Worm (Caenorhabditis elegans) whole organism, early embryonic: ENCODE results near the gene K08E4.8.
A peak's percentile ranks its signal among the peaks of the same experiment; 100 is the strongest.

ENCODE experiments used
- B0310.2 ChIP-seq: sonication (generic microtip); optimal IDR thresholded peaks from 2 replicates; lab custom pipeline; 2016; ENCODE audit warnings: mild to moderate bottlenecking, missing genetic modification characterization, missing compliant biosample characterization
- F13C5.2 ChIP-seq: sonication (generic microtip); optimal IDR thresholded peaks from 2 replicates; lab custom pipeline; 2017; ENCODE audit warnings: mild to moderate bottlenecking, missing genetic modification characterization, inconsistent platforms, missing compliant biosample characterization
- aly-1 ChIP-seq: sonication (generic microtip); optimal IDR thresholded peaks from 2 replicates; lab custom pipeline; 2016; ENCODE audit warnings: missing genetic modification characterization, missing compliant biosample characterization
- ama-1 ChIP-seq: fragments of 150-350 bp; optimal IDR thresholded peaks from 2 replicates; lab custom pipeline; 2014
- ceh-13 ChIP-seq: fragments of 200-800 bp; sonication (Bioruptor generic); optimal IDR thresholded peaks from 2 replicates; lab custom pipeline; 2018; ENCODE audit warnings: mild to moderate bottlenecking, missing genetic modification characterization, missing compliant biosample characterization
- ceh-36 ChIP-seq: sonication (generic microtip); optimal IDR thresholded peaks from 2 replicates; lab custom pipeline; 2016; ENCODE audit warnings: missing genetic modification characterization, inconsistent platforms, missing compliant biosample characterization
- ets-7 ChIP-seq: sonication (generic microtip); optimal IDR thresholded peaks from 2 replicates; lab custom pipeline; 2016; ENCODE audit warnings: missing genotype, missing genetic modification characterization, missing compliant biosample characterization
- flt-1 ChIP-seq: fragments of 200-800 bp; sonication (Bioruptor generic); IDR thresholded peaks from 2 replicates; pipeline ENCODE4 v1.3.6; 2022; ENCODE audit warnings: missing genetic modification characterization, missing compliant biosample characterization
- hmbx-1 ChIP-seq: sonication (generic microtip); optimal IDR thresholded peaks from 2 replicates; lab custom pipeline; 2016; ENCODE audit warnings: mild to moderate bottlenecking, missing genetic modification characterization, missing compliant biosample characterization
- hmg-4 ChIP-seq: fragments of 200-800 bp; sonication (Bioruptor generic); optimal IDR thresholded peaks from 2 replicates; lab custom pipeline; 2018; ENCODE audit warnings: mild to moderate bottlenecking, missing genetic modification characterization, missing compliant biosample characterization
- hnd-1 ChIP-seq: sonication (generic microtip); optimal IDR thresholded peaks from 2 replicates; lab custom pipeline; 2016; ENCODE audit warnings: missing genetic modification characterization, missing compliant biosample characterization
- pes-1 ChIP-seq: fragments of 200-800 bp; sonication (Bioruptor generic); IDR thresholded peaks from 2 replicates; pipeline ENCODE4 v1.3.6; 2022; ENCODE audit warnings: missing genetic modification reagents, missing genetic modification characterization, missing compliant biosample characterization
- scrt-1 ChIP-seq: fragments of 200-800 bp; sonication (Bioruptor generic); IDR thresholded peaks from 2 replicates; pipeline ENCODE4 v1.3.6; 2022; ENCODE audit warnings: missing genetic modification characterization, missing compliant biosample characterization
- sea-1 ChIP-seq: fragments of 200-800 bp; sonication (Bioruptor generic); conservative IDR thresholded peaks from 2 replicates; pipeline ENCODE4 v1.3.6; 2022; ENCODE audit warnings: missing genetic modification characterization, missing compliant biosample characterization
- tbx-11 ChIP-seq: fragments of 200-800 bp; sonication (Bioruptor generic); IDR thresholded peaks from 2 replicates; pipeline ENCODE4 v1.3.6; 2022; ENCODE audit warnings: missing genetic modification characterization, missing compliant biosample characterization
- tbx-37 ChIP-seq: fragments of 200-800 bp; sonication (Bioruptor generic); conservative IDR thresholded peaks from 2 replicates; pipeline ENCODE4 v1.3.6; 2022; ENCODE audit warnings: missing genetic modification reagents, missing genetic modification characterization, missing compliant biosample characterization
- tra-4 ChIP-seq: sonication (generic microtip); optimal IDR thresholded peaks from 2 replicates; lab custom pipeline; 2017; ENCODE audit warnings: missing genetic modification characterization, missing compliant biosample characterization

K08E4.8 gene

DNA sequence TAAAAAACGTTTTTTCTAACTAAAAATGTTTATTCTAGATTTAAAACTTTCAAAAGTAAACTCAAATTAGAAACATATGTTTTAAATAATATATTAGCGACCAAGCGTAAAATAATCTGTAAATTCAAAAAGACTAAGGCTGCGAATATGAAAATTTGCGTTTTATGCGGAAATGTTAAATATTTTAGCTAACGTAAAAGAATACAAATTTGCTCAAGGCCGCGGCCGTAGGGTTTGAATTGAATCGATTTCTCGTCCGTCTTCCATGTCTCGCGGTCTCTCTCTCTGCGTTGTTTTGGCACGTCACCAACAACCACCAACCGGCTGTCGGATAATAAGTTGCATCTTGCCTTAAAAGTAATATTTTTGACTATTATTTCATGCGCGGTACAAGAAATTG is 32.7 kb upstream of the K08E4.8 start, which contains the start of gene F11A10.5:
F11A10.5 (plus strand) TSS at position 301 of the 400 bp plus-strand sequence.
- TF ChIP-seq aly-1 (tag; lab: Kevin White, UChicago) = no peak
- TF ChIP-seq ets-7 (tag; lab: Kevin White, UChicago) = no peak
- TF ChIP-seq B0310.2 (tag; lab: Kevin White, UChicago) = no peak
- no peak for TF ChIP-seq tbx-11 (GFP tag; lab: Robert Waterston, UW)
- no peak for TF ChIP-seq pes-1 (GFP tag; lab: Robert Waterston, UW)
- no peak for TF ChIP-seq scrt-1
- TF ChIP-seq ceh-13 (GFP tag; lab: Kevin White, UChicago) = no peak
- TF ChIP-seq ceh-36 (tag; lab: Kevin White, UChicago) = no peak
- no peak for TF ChIP-seq tbx-37
- TF ChIP-seq hmg-4 (GFP tag; lab: Kevin White, UChicago) = no peak
- no peak for TF ChIP-seq sea-1 (GFP tag; lab: Robert Waterston, UW)
- no peak for TF ChIP-seq hmbx-1 (tag; lab: Kevin White, UChicago)
- no peak for TF ChIP-seq ama-1 (lab: Kevin White, UChicago)

DNA sequence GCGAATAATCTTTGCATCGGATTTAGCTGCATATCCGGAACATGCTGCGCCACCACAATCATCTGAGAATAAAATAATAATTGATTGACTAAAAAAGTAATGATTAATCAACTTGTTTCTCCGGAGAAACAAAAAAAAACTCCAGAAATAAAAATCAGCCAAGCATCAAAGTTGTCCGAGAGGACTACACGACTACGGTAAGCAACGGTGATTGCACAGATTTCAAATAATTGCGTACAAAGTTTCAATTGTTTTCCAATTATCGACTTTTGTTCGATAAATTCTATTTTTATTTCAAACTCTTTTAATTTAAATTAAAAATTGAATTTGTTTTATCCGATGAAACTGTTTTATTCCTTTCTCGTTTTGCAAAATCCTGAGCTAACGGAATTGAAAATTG is 32.3 kb upstream of the K08E4.8 start, which contains the start of gene cpsf-4:
cpsf-4 (minus strand) TSS at position 62 of the 400 bp plus-strand sequence.
- TF ChIP-seq aly-1 (tag; lab: Kevin White, UChicago) = no peak
- TF ChIP-seq scrt-1 = no peak
- TF ChIP-seq hmbx-1 (tag; lab: Kevin White, UChicago) = no peak
- no peak for TF ChIP-seq flt-1
- TF ChIP-seq ets-7 (tag; lab: Kevin White, UChicago) = no peak
- no peak for TF ChIP-seq pes-1 (GFP tag; lab: Robert Waterston, UW)
- TF ChIP-seq sea-1 (GFP tag; lab: Robert Waterston, UW) = no peak
- no peak for TF ChIP-seq hnd-1 (tag; lab: Kevin White, UChicago)
- no peak for TF ChIP-seq ceh-13 (GFP tag; lab: Kevin White, UChicago)
- no peak for TF ChIP-seq F13C5.2
- no peak for TF ChIP-seq B0310.2 (tag; lab: Kevin White, UChicago)
- no peak for TF ChIP-seq tbx-37
- TF ChIP-seq ceh-36 (tag; lab: Kevin White, UChicago) = no peak
- no peak for TF ChIP-seq tra-4
- TF ChIP-seq tbx-11 (GFP tag; lab: Robert Waterston, UW) = no peak
- no peak for TF ChIP-seq hmg-4 (GFP tag; lab: Kevin White, UChicago)
- no peak for TF ChIP-seq ama-1 (lab: Kevin White, UChicago)

DNA sequence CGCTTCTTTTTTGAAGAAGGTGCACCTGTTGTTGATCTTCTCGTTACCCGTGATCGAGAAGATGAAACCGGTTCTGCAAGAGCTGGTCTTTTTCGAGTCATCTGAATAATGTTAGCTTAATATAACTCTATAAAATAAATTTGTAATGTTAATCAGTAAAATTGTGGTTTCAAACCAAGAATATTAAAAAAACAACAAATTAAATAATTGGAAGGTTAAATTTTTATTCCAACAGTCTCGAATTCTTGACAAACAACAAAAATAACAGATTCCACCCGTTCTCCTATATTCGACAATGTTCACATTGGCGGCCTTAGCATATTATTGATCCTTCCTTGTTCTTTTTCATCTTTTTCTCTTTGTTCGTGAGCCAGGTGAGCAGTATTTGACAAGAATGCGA is 31.0 kb upstream of the K08E4.8 start, which contains the start of gene mig-32:
mig-32 (minus strand) TSS at position 101 of the 400 bp plus-strand sequence.
- TF ChIP-seq B0310.2 (tag; lab: Kevin White, UChicago) (no peak), hmbx-1 (tag; lab: Kevin White, UChicago) (no peak), ceh-36 (tag; lab: Kevin White, UChicago) (no peak), tra-4 (no peak), hmg-4 (GFP tag; lab: Kevin White, UChicago) (no peak), F13C5.2 (no peak), pes-1 (GFP tag; lab: Robert Waterston, UW) (no peak), ets-7 (tag; lab: Kevin White, UChicago) (no peak), ceh-13 (GFP tag; lab: Kevin White, UChicago) (no peak), tbx-37 (no peak), aly-1 (tag; lab: Kevin White, UChicago) (no peak), scrt-1 (no peak), sea-1 (GFP tag; lab: Robert Waterston, UW) (no peak), tbx-11 (GFP tag; lab: Robert Waterston, UW) (no peak), flt-1 (no peak), hnd-1 (tag; lab: Kevin White, UChicago) (no peak), ama-1 (lab: Kevin White, UChicago) (no peak)

DNA sequence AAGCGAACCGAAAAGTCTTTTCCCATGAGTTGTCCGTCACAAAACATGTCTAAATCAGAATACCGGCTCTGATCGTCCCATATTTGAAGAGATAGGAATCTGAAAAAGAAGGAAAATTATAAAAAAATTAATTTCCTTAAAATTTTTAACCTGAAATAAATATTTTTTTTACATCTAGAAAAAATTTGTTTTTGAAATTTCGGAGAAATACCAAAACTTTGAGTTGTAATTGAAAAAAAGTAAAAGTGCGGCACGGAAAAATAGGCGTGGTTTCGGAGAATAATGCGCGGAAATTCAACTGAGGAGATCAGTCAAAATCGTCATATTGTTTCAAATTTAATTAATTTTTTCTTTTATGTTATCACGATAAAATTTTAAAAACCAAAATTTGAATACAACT is 28.4 kb upstream of the K08E4.8 start, which contains the start of gene F11A10.6:
F11A10.6 (minus strand) TSS at position 101 of the 400 bp plus-strand sequence.
- TF ChIP-seq scrt-1 (no peak), aly-1 (tag; lab: Kevin White, UChicago) (no peak), hmbx-1 (tag; lab: Kevin White, UChicago) (no peak), ama-1 (lab: Kevin White, UChicago) (no peak), tbx-11 (GFP tag; lab: Robert Waterston, UW) (no peak), ceh-13 (GFP tag; lab: Kevin White, UChicago) (no peak)

DNA sequence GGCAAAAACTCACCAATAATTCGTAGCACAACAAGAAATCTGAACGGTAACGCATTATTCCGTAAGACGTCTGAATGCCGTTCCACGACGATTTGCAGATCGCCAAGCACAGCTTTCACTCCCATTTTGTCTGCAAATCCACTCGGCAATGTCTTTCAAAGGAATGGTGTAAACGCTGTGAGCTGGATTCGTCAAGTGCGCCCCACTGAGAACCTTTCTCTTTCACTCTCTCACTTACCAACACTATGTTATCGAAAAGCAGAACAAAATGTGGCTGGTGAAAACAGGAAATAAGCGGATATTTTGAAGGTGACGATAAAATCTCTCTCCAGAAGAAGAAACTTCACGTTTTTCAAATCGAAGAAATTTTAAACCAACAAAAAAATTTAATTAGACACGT is 27.8 kb upstream of the K08E4.8 start:
- TF ChIP-seq tbx-37 = no peak
- TF ChIP-seq ama-1 (lab: Kevin White, UChicago) = peak; percentile 39
- TF ChIP-seq hmg-4 (GFP tag; lab: Kevin White, UChicago) = no peak
- no peak for TF ChIP-seq tbx-11 (GFP tag; lab: Robert Waterston, UW)
- no peak for TF ChIP-seq sea-1 (GFP tag; lab: Robert Waterston, UW)

DNA sequence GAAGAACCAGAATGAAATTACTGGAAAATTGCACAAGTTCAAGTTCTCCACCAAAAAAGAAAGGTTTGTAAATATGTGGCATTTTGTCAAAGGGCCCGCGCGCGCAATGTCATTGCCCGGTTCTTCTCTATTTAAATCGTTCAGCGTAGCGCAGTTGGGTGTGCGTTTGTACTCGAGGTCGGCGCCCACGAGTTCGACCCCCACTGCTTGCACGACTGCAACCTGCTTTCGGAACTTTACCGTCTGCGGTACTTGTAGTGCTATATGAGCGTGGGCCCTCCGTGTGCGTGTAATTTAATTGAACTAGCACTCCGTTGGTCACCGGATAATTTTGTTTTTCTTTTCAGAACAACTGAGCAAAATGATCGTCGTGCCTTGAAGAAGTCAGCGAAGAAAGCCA is 25.4 kb upstream of the K08E4.8 start:
- peak; percentile 66; the same call in 1 of the 2 replicates for TF ChIP-seq flt-1
- TF ChIP-seq B0310.2 (tag; lab: Kevin White, UChicago) = peak; percentile 61
- peak; percentile 29 for TF ChIP-seq hmbx-1 (tag; lab: Kevin White, UChicago)
- peak; percentile 76 for TF ChIP-seq sea-1 (GFP tag; lab: Robert Waterston, UW)
- peak; percentile 12 for TF ChIP-seq hnd-1 (tag; lab: Kevin White, UChicago)
- TF ChIP-seq pes-1 (GFP tag; lab: Robert Waterston, UW) = peak; percentile 86
- 0 out of 2 replicates have a peak, but pooled peaks have one; percentile 25 for TF ChIP-seq tbx-37
- TF ChIP-seq ets-7 (tag; lab: Kevin White, UChicago) = peak; percentile 6
- TF ChIP-seq hmg-4 (GFP tag; lab: Kevin White, UChicago) = peak; percentile 74
- TF ChIP-seq ceh-36 (tag; lab: Kevin White, UChicago) = peak; percentile 68
- peak; percentile 68 for TF ChIP-seq F13C5.2
- peak; percentile 67 for TF ChIP-seq tra-4
- peak; percentile 66 for TF ChIP-seq tbx-11 (GFP tag; lab: Robert Waterston, UW)
- TF ChIP-seq ama-1 (lab: Kevin White, UChicago) = no peak
- TF ChIP-seq scrt-1 = peak; percentile 84
- peak; percentile 85 for TF ChIP-seq aly-1 (tag; lab: Kevin White, UChicago)
- peak; percentile 55 for TF ChIP-seq ceh-13 (GFP tag; lab: Kevin White, UChicago)

ce11 chrIV:12085120-12085519 is 24.0 kb upstream of the K08E4.8 start, which contains the start of gene rbm-34:
Gene rbm-34, plus strand, starts transcription at chrIV:12085420.
- no peak for TF ChIP-seq sea-1 (GFP tag; lab: Robert Waterston, UW)
- no peak for TF ChIP-seq tbx-11 (GFP tag; lab: Robert Waterston, UW)
- TF ChIP-seq flt-1 = no peak
- no peak for TF ChIP-seq hmg-4 (GFP tag; lab: Kevin White, UChicago)
- no peak for TF ChIP-seq aly-1 (tag; lab: Kevin White, UChicago)
- no peak for TF ChIP-seq ceh-36 (tag; lab: Kevin White, UChicago)
- no peak for TF ChIP-seq F13C5.2
- TF ChIP-seq scrt-1 = no peak
- TF ChIP-seq ama-1 (lab: Kevin White, UChicago) = no peak
- TF ChIP-seq tbx-37 = no peak
- TF ChIP-seq ets-7 (tag; lab: Kevin White, UChicago) = no peak
- no peak for TF ChIP-seq ceh-13 (GFP tag; lab: Kevin White, UChicago)
- TF ChIP-seq tra-4 = no peak
- TF ChIP-seq pes-1 (GFP tag; lab: Robert Waterston, UW) = no peak
